Worm (Caenorhabditis elegans) whole organism, early embryonic: ENCODE measurements around the gene swsn-4.

Experiments
- ama-1 ChIP-seq: fragments of 150-350 bp; optimal IDR thresholded peaks from 2 replicates; lab custom pipeline; 2014
- ets-7 ChIP-seq: sonication (generic microtip); optimal IDR thresholded peaks from 2 replicates; lab custom pipeline; 2016; ENCODE audit warnings: missing genotype, missing genetic modification characterization, missing compliant biosample characterization
- flt-1 ChIP-seq: fragments of 200-800 bp; sonication (Bioruptor generic); IDR thresholded peaks from 2 replicates; pipeline ENCODE4 v1.3.6; 2022; ENCODE audit warnings: missing genetic modification characterization, missing compliant biosample characterization
- pes-1 ChIP-seq: fragments of 200-800 bp; sonication (Bioruptor generic); IDR thresholded peaks from 2 replicates; pipeline ENCODE4 v1.3.6; 2022; ENCODE audit warnings: missing genetic modification reagents, missing genetic modification characterization, missing compliant biosample characterization

ce11 chrIV:11150844-11151243, 25.0 kb downstream of the swsn-4 start, which contains the start of gene C08F8.2:
- TF ChIP-seq pes-1 (no peak), flt-1 (GFP tag; lab: Robert Waterston, UW) (no peak), ama-1 (lab: Kevin White, UChicago) (no peak), ets-7 (tag; lab: Kevin White, UChicago) (no peak)
